Fruit fly (Drosophila melanogaster): ENCODE measurements around the gene CG5885.

Gene CG5885

DNA sequence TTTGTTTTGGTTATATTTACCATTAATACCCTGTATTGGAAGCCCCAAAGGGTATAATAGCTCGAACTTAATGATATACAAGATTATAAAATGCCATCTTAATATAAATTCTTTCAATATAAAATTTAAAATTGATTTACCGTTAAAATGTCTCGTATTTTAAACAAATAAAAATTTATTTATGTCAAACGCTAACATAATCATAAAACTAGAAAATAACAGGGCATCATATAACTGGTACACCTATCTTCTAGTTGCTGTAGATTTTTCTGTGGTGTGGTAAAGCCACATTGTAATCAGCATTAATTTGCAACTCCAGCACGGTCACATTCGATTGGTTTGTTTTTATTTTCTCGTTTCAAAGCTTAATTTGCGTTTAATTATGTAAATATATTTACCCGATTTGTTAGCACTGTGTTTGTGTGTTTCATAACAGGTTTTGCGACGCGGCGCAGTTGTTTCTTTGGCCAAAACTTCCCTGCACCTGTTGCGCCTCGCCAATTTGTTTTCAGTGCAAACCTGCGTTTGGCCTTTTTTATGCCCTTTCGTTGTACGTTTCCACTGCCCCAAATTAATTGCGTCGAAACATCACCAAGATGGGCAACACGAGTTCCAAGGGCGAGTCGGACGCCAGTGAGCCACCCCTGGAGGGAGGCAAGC lies 39.0 kb upstream of the CG5885 start, which contains the start of the genes CG4658 and CG5846 (continued):
- TF ChIP-seq Bteb2 (GFP tag; optimal IDR thresholded peaks at IDR 0.05) (peak; percentile 94), exex (tag; optimal IDR thresholded peaks at IDR 0.05) (peak; percentile 82), CG3163 (GFP tag; optimal IDR thresholded peaks at IDR 0.05) (peak; percentile 29), CG4707 (GFP tag; optimal IDR thresholded peaks at IDR 0.05) (peak; percentile 64), CG33213 (GFP tag; optimal IDR thresholded peaks at IDR 0.05) (peak; percentile 42), Fer3 (tag; optimal IDR thresholded peaks at IDR 0.05) (peak; percentile 94), odd (GFP tag; optimal IDR thresholded peaks at IDR 0.05) (peak; percentile 89), CG2712 (tag; optimal IDR thresholded peaks at IDR 0.05) (peak; percentile 98), CG2202 (tag; optimal IDR thresholded peaks at IDR 0.05) (peak; percentile 91), CG14050 (GFP tag; IDR thresholded peaks at IDR 0.05) (peak; percentile 90), dm (GFP tag; optimal IDR thresholded peaks at IDR 0.05) (peak; percentile 48), CG1529 (GFP tag; optimal IDR thresholded peaks at IDR 0.05) (peak; percentile 79), fd96Cb (tag; optimal IDR thresholded peaks at IDR 0.05) (peak; percentile 95), NC2α (GFP tag; optimal IDR thresholded peaks at IDR 0.05) (peak; percentile 83), pum (GFP tag; optimal IDR thresholded peaks at IDR 0.05) (peak; percentile 90), CG31388 (GFP tag; optimal IDR thresholded peaks at IDR 0.05) (peak; percentile 77), CG6654 (GFP tag; optimal IDR thresholded peaks at IDR 0.05) (peak; percentile 45), CG15073 (GFP tag; optimal IDR thresholded peaks at IDR 0.05) (peak; percentile 77), scrt (GFP tag; optimal IDR thresholded peaks at IDR 0.05) (peak; percentile 91), crp (GFP tag; optimal IDR thresholded peaks at IDR 0.05) (peak in 1 of 2 experiments; percentile 60), CG34224 (GFP tag; IDR thresholded peaks at IDR 0.05; ENCODE audit: partially characterized antibody) (no peak), gsb (GFP tag; IDR thresholded peaks at IDR 0.05) (peak; percentile 80), Side (GFP tag; optimal IDR thresholded peaks at IDR 0.05) (peak; percentile 54), ttk (GFP tag; IDR thresholded peaks at IDR 0.05) (peak; percentile 96), Trl (optimal IDR thresholded peaks at IDR 0.05) (no peak), Trl (GFP tag; optimal IDR thresholded peaks at IDR 0.05) (peak; percentile 75), Dek (tag; optimal IDR thresholded peaks at IDR 0.05) (peak; percentile 93), Spps (tag; optimal IDR thresholded peaks at IDR 0.05) (peak; percentile 94), nerfin-2 (GFP tag; IDR thresholded peaks at IDR 0.05; ENCODE audit: partially characterized antibody) (no peak), ab (GFP tag; optimal IDR thresholded peaks at IDR 0.05) (peak; percentile 26), wor (GFP tag; IDR thresholded peaks at IDR 0.05) (peak; percentile 90), Atf3 (GFP tag; optimal IDR thresholded peaks at IDR 0.05) (peak; percentile 68), grau (tag; optimal IDR thresholded peaks at IDR 0.05) (peak; percentile 94), hb (GFP tag; IDR thresholded peaks at IDR 0.05; ENCODE audit: partially characterized antibody) (no peak), Fer2 (tag; optimal IDR thresholded peaks at IDR 0.05) (peak; percentile 79), sd (tag; optimal IDR thresholded peaks at IDR 0.05) (peak; percentile 84), CG15269 (tag; optimal IDR thresholded peaks at IDR 0.05) (peak; percentile 93), CG8290 (GFP tag; optimal IDR thresholded peaks at IDR 0.05) (peak; percentile 89), CG8290 (tag; optimal IDR thresholded peaks at IDR 0.05) (no peak), CG12219 (GFP tag; optimal IDR thresholded peaks at IDR 0.05) (peak; percentile 77), sna (GFP tag; IDR thresholded peaks at IDR 0.05; ENCODE audit: partially characterized antibody) (no peak), CG43689 (GFP tag; IDR thresholded peaks at IDR 0.05) (peak; percentile 64; the same call in 1 of the 2 replicates), otp (GFP tag; IDR thresholded peaks at IDR 0.05) (peak; percentile 88), Gug (GFP tag; IDR thresholded peaks at IDR 0.05) (peak; percentile 81), cas (GFP tag; IDR thresholded peaks at IDR 0.05) (peak; percentile 87), Rfx (GFP tag; IDR thresholded peaks at IDR 0.05) (peak; percentile 90), gcm2 (GFP tag; optimal IDR thresholded peaks at IDR 0.05) (peak; percentile 25), CoRest (tag; optimal IDR thresholded peaks at IDR 0.05) (peak; percentile 96), bowl (GFP tag; IDR thresholded peaks at IDR 0.05) (peak; percentile 81), tx (GFP tag; optimal IDR thresholded peaks at IDR 0.05) (peak; percentile 45)
